Worm (Caenorhabditis elegans) whole organism, L4/young adult: ENCODE measurements around the gene ptr-16.

Source experiments
- W03F9.2 ChIP-seq: fragments of 150-350 bp; optimal IDR thresholded peaks from 2 replicates; lab custom pipeline; 2014; ENCODE audit warnings: missing biosample characterization, missing genetic modification characterization
- him-1 ChIP-seq: sonication (generic microtip); optimal IDR thresholded peaks from 2 replicates; lab custom pipeline; 2016; ENCODE audit warnings: missing genotype, missing genetic modification reagents, missing genetic modification characterization, missing compliant biosample characterization

DNA sequence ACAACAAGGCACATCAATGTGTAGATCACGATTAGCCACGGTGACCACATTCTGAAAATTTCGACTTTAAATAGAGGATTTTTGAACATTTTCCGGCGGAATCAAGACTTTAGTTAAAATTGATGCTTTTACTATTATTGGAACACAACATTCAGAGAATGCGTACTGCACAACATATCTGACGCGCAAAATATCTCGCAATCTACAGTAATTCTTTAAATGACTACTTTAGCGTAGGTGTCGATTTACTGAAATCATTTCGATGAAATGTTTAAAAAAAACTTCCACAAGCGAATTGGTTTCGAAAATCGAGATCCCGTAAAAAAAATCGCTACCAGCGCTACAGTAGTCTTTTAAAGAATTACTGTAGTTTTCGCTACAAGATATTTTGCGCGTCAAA, 55.0 kb downstream of the ptr-16 start, which contains the start of gene Y50D4A.10:
- TF ChIP-seq him-1 (tag; lab: Kevin White, UChicago) = no peak
- TF ChIP-seq W03F9.2 (tag; lab: Kevin White, UChicago) = no peak
